Fruit fly (Drosophila melanogaster) whole organism, embryonic: ENCODE data around the gene CG5731.
A peak's percentile ranks its signal among the peaks of the same experiment; 100 is the strongest.

ENCODE experiments used
- Ada2b ChIP-seq: fragments of 200-800 bp; sonication (Bioruptor generic); IDR thresholded peaks from 2 replicates; pipeline ENCODE4 v1.3.6; 2022; ENCODE audit warnings: missing biosample characterization, missing genetic modification characterization
- Antp ChIP-seq: fragments of 200-800 bp; sonication (Bioruptor generic); optimal IDR thresholded peaks from 3 replicates; lab custom pipeline; 2016; ENCODE audit warnings: missing biosample characterization, missing genetic modification characterization
- B-H2 ChIP-seq: fragments of 200-800 bp; sonication (Bioruptor generic); optimal IDR thresholded peaks from 2 replicates; lab custom pipeline; 2018; ENCODE audit warnings: missing biosample characterization, mild to moderate bottlenecking, missing genetic modification characterization
- Blimp-1 ChIP-seq: fragments of 200-800 bp; sonication (Bioruptor generic); optimal IDR thresholded peaks from 3 replicates; lab custom pipeline; 2018; ENCODE audit warnings: missing biosample characterization, missing genetic modification characterization, mild to moderate bottlenecking, moderate library complexity, missing genetic modification reagents
- CG10565 ChIP-seq: fragments of 200-800 bp; sonication (Bioruptor generic); optimal IDR thresholded peaks from 3 replicates; lab custom pipeline; 2016; ENCODE audit warnings: missing biosample characterization, mild to moderate bottlenecking, missing genetic modification characterization
- CG11504 ChIP-seq: fragments of 200-800 bp; sonication (Bioruptor generic); optimal IDR thresholded peaks from 3 replicates; lab custom pipeline; 2019; ENCODE audit warnings: missing biosample characterization, mild to moderate bottlenecking, missing genetic modification characterization, moderate library complexity
- CG11696 ChIP-seq: fragments of 200-800 bp; sonication (Bioruptor generic); IDR thresholded peaks from 2 replicates; pipeline ENCODE4 v1.3.6; 2022; ENCODE audit warnings: missing biosample characterization, missing genetic modification characterization
- CG12299 ChIP-seq: fragments of 200-800 bp; sonication (Bioruptor generic); optimal IDR thresholded peaks from 2 replicates; lab custom pipeline; 2018; ENCODE audit warnings: missing biosample characterization, mild to moderate bottlenecking, missing genetic modification characterization
- CG14965 ChIP-seq: fragments of 200-800 bp; sonication (Bioruptor generic); optimal IDR thresholded peaks from 2 replicates; lab custom pipeline; 2016; ENCODE audit warnings: missing biosample characterization, missing genetic modification characterization, borderline replicate concordance
- CG15011 ChIP-seq: fragments of 200-800 bp; sonication (Bioruptor generic); optimal IDR thresholded peaks from 3 replicates; lab custom pipeline; 2018; ENCODE audit warnings: missing biosample characterization, mild to moderate bottlenecking, missing genetic modification characterization
- CG1602 ChIP-seq: fragments of 200-800 bp; sonication (Bioruptor generic); optimal IDR thresholded peaks from 3 replicates; lab custom pipeline; 2016; ENCODE audit warnings: missing biosample characterization, missing genetic modification characterization
- CG17802 ChIP-seq: fragments of 200-800 bp; sonication (Bioruptor generic); optimal IDR thresholded peaks from 2 replicates; lab custom pipeline; 2018; ENCODE audit warnings: missing biosample characterization, mild to moderate bottlenecking, missing genetic modification characterization, moderate library complexity
- CG18599 ChIP-seq: fragments of 200-800 bp; sonication (Bioruptor generic); optimal IDR thresholded peaks from 3 replicates; lab custom pipeline; 2017; ENCODE audit warnings: missing biosample characterization, missing genetic modification characterization, mild to moderate bottlenecking, moderate library complexity, missing genetic modification reagents
- CG2116 ChIP-seq: fragments of 200-800 bp; sonication (Bioruptor generic); optimal IDR thresholded peaks from 3 replicates; lab custom pipeline; 2018; ENCODE audit warnings: missing biosample characterization, mild to moderate bottlenecking, missing genetic modification characterization
- CG3407 ChIP-seq: fragments of 200-800 bp; sonication (Bioruptor generic); optimal IDR thresholded peaks from 2 replicates; lab custom pipeline; 2018; ENCODE audit warnings: missing biosample characterization, mild to moderate bottlenecking, missing genetic modification characterization
- CG5953 ChIP-seq: fragments of 200-800 bp; sonication (Bioruptor generic); IDR thresholded peaks from 2 replicates; pipeline ENCODE4 v1.3.6; 2022; ENCODE audit warnings: missing biosample characterization, missing genetic modification characterization
- CG6813 ChIP-seq: fragments of 200-800 bp; sonication (Bioruptor generic); optimal IDR thresholded peaks from 2 replicates; lab custom pipeline; 2017; ENCODE audit warnings: missing biosample characterization, missing genetic modification characterization, mild to moderate bottlenecking, moderate library complexity, missing genetic modification reagents
- CG7786 ChIP-seq: fragments of 200-800 bp; sonication (Bioruptor generic); optimal IDR thresholded peaks from 2 replicates; lab custom pipeline; 2016; ENCODE audit warnings: missing biosample characterization, missing genetic modification characterization
- CG7839 ChIP-seq: fragments of 200-800 bp; sonication (Bioruptor generic); optimal IDR thresholded peaks from 3 replicates; lab custom pipeline; 2018; ENCODE audit warnings: missing biosample characterization, mild to moderate bottlenecking, missing genetic modification characterization, moderate library complexity
- CG7987 ChIP-seq: fragments of 200-800 bp; sonication (Bioruptor generic); optimal IDR thresholded peaks from 2 replicates; lab custom pipeline; 2018; ENCODE audit warnings: missing biosample characterization, mild to moderate bottlenecking, missing genetic modification characterization, moderate library complexity
- CG8478 ChIP-seq: fragments of >200 bp; optimal IDR thresholded peaks from 2 replicates; lab custom pipeline; 2018
- CG8765 ChIP-seq: fragments of 200-800 bp; sonication (Bioruptor generic); IDR thresholded peaks from 2 replicates; pipeline ENCODE4 v1.3.6; 2022; ENCODE audit warnings: missing biosample characterization, missing genetic modification characterization
- CG9215 ChIP-seq: fragments of 200-800 bp; sonication (Bioruptor generic); IDR thresholded peaks from 2 replicates; pipeline ENCODE4 v1.3.6; 2022; ENCODE audit warnings: missing biosample characterization, missing genetic modification characterization
- CrebB ChIP-seq: fragments of 200-800 bp; sonication (Bioruptor generic); optimal IDR thresholded peaks from 3 replicates; lab custom pipeline; 2018; ENCODE audit warnings: missing biosample characterization, mild to moderate bottlenecking, missing genetic modification characterization
- D ChIP-seq, 2 experiments: fragments of 200-800 bp in 1 of 2; fragments of >200 bp in 1 of 2; sonication (Bioruptor generic) in 1 of 2; optimal IDR thresholded peaks; 2 replicates in 1 of 2; 3 replicates in 1 of 2; lab custom pipeline; 2017; ENCODE audit warnings: mild to moderate bottlenecking in 1 of 2, missing biosample characterization in 1 of 2, missing genetic modification characterization in 1 of 2, missing genetic modification reagents in 1 of 2
- HmgD ChIP-seq: fragments of 200-800 bp; sonication (Bioruptor generic); optimal IDR thresholded peaks from 3 replicates; lab custom pipeline; 2016; ENCODE audit warnings: missing biosample characterization, missing genetic modification characterization
- Jarid2 ChIP-seq: fragments of 200-800 bp; sonication (Bioruptor generic); optimal IDR thresholded peaks from 3 replicates; lab custom pipeline; 2017; ENCODE audit warnings: mild to moderate bottlenecking, missing biosample characterization, missing genetic modification reagents, missing genetic modification characterization
- Mrtf ChIP-seq: fragments of 200-800 bp; sonication (Bioruptor generic); IDR thresholded peaks from 3 replicates; pipeline ENCODE4 v1.3.6; 2022; ENCODE audit warnings: missing biosample characterization, missing genetic modification characterization
- NC2β ChIP-seq: fragments of 200-800 bp; sonication (Bioruptor generic); optimal IDR thresholded peaks from 2 replicates; lab custom pipeline; 2016; ENCODE audit warnings: missing biosample characterization, missing genetic modification characterization
- Spps ChIP-seq: fragments of 200-800 bp; sonication (Bioruptor generic); optimal IDR thresholded peaks from 2 replicates; lab custom pipeline; 2018; ENCODE audit warnings: missing biosample characterization, mild to moderate bottlenecking, missing genetic modification characterization
- bab2 ChIP-seq: fragments of 200-800 bp; sonication (Bioruptor generic); optimal IDR thresholded peaks from 2 replicates; lab custom pipeline; 2016; ENCODE audit warnings: missing biosample characterization, missing genetic modification characterization
- bbx ChIP-seq: fragments of 200-800 bp; sonication (Bioruptor generic); IDR thresholded peaks from 2 replicates; pipeline ENCODE4 v1.3.6; 2022; ENCODE audit warnings: missing biosample characterization, missing genetic modification characterization; ENCODE audit not compliant: partially characterized antibody
- btn ChIP-seq: fragments of 200-800 bp; sonication (Bioruptor generic); optimal IDR thresholded peaks from 2 replicates; lab custom pipeline; 2016; ENCODE audit warnings: missing biosample characterization, missing genetic modification characterization
- danr ChIP-seq: fragments of 200-800 bp; sonication (Bioruptor generic); IDR thresholded peaks from 2 replicates; pipeline ENCODE4 v1.3.6; 2022; ENCODE audit warnings: missing biosample characterization, missing genetic modification characterization
- ftz-f1 ChIP-seq: fragments of 200-800 bp; sonication (Bioruptor generic); optimal IDR thresholded peaks from 2 replicates; lab custom pipeline; 2016; ENCODE audit warnings: missing biosample characterization, missing genetic modification characterization
- fu2 ChIP-seq: fragments of 200-800 bp; sonication (Bioruptor generic); optimal IDR thresholded peaks from 2 replicates; lab custom pipeline; 2016; ENCODE audit warnings: missing biosample characterization, missing genetic modification characterization
- gce ChIP-seq: fragments of 200-800 bp; sonication (Bioruptor generic); IDR thresholded peaks from 3 replicates; pipeline ENCODE4 v1.3.6; 2022; ENCODE audit warnings: missing biosample characterization, missing genetic modification characterization
- h ChIP-seq: fragments of >200 bp; optimal IDR thresholded peaks from 2 replicates; lab custom pipeline; 2017
- ham ChIP-seq: fragments of 200-800 bp; sonication (Bioruptor generic); IDR thresholded peaks from 2 replicates; pipeline ENCODE4 v1.3.6; 2022; ENCODE audit warnings: missing biosample characterization, missing genetic modification characterization
- hbn ChIP-seq: fragments of 200-800 bp; sonication (Bioruptor generic); IDR thresholded peaks from 2 replicates; pipeline ENCODE4 v1.3.6; 2022; ENCODE audit warnings: missing biosample characterization, missing genetic modification characterization; ENCODE audit not compliant: partially characterized antibody
- hth ChIP-seq: fragments of >200 bp; optimal IDR thresholded peaks from 2 replicates; lab custom pipeline; 2017; ENCODE audit warnings: inconsistent platforms
- kah ChIP-seq: fragments of 200-800 bp; sonication (Bioruptor generic); optimal IDR thresholded peaks from 2 replicates; lab custom pipeline; 2018; ENCODE audit warnings: missing biosample characterization, mild to moderate bottlenecking, missing genetic modification characterization
- kni ChIP-seq: fragments of 200-800 bp; sonication (Bioruptor generic); optimal IDR thresholded peaks from 3 replicates; lab custom pipeline; 2017; ENCODE audit warnings: mild to moderate bottlenecking, missing biosample characterization, missing genetic modification reagents, missing genetic modification characterization
- maf-S ChIP-seq: fragments of 200-800 bp; sonication (Bioruptor generic); optimal IDR thresholded peaks from 2 replicates; lab custom pipeline; 2016; ENCODE audit warnings: missing biosample characterization, missing genetic modification characterization
- mam ChIP-seq: fragments of 200-800 bp; sonication (Bioruptor generic); optimal IDR thresholded peaks from 3 replicates; lab custom pipeline; 2016; ENCODE audit warnings: missing biosample characterization, missing genetic modification characterization
- odd ChIP-seq: fragments of 200-800 bp; sonication (Bioruptor generic); optimal IDR thresholded peaks from 2 replicates; lab custom pipeline; 2017; ENCODE audit warnings: missing biosample characterization, mild to moderate bottlenecking, missing genetic modification characterization
- onecut ChIP-seq: fragments of 200-800 bp; sonication (Bioruptor generic); IDR thresholded peaks from 2 replicates; pipeline ENCODE4 v1.3.6; 2022; ENCODE audit warnings: missing biosample characterization, missing genetic modification characterization
- pho ChIP-seq: fragments of 200-800 bp; sonication (Bioruptor generic); optimal IDR thresholded peaks from 2 replicates; lab custom pipeline; 2016; ENCODE audit warnings: missing biosample characterization, missing genetic modification characterization
- pros ChIP-seq: fragments of 200-800 bp; sonication (Bioruptor generic); optimal IDR thresholded peaks from 3 replicates; lab custom pipeline; 2019; ENCODE audit warnings: missing biosample characterization, mild to moderate bottlenecking, missing genetic modification characterization, moderate library complexity
- seq ChIP-seq: fragments of 200-800 bp; sonication (Bioruptor generic); IDR thresholded peaks from 2 replicates; pipeline ENCODE4 v1.3.6; 2022; ENCODE audit warnings: missing biosample characterization, missing genetic modification characterization
- shn ChIP-seq: fragments of 200-800 bp; sonication (Bioruptor generic); optimal IDR thresholded peaks from 3 replicates; lab custom pipeline; 2016; ENCODE audit warnings: missing biosample characterization, missing genetic modification characterization
- yki ChIP-seq: fragments of >200 bp; optimal IDR thresholded peaks from 3 replicates; lab custom pipeline; 2018

Gene CG5731

DNA sequence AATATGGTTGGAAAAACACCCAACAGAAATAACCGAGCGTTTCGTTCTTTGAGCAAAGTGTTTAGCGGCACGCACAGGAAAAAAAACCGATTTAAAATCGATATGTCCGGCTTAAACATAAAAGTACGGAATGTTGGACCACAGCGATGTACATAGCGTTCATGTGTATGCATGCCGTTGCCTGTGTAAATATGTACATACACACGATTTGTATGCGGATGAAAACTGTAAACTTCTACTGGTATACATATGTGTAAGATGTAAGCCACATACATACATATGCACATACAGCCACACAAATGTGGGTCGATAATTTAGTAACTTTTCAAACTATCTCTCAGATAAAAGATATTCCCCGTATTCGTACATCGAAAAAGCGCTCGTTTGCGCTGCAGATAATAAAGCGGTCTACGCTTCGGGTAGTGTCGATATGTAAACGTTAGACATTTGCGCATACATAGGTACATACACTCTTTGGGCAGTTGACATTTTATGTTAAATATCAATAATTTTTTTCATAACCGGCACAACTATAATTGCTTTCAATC is 40.2 kb upstream of the CG5731 start (continued):
- TF ChIP-seq CG9215 (no peak), kah (GFP tag; lab: Kevin White, UChicago) (peak; percentile 55), Spps (tag; lab: Kevin White, UChicago) (peak; percentile 2), CG6813 (GFP tag; lab: Kevin White, UChicago) (no peak), CG12299 (peak; percentile 55), bab2 (GFP tag; lab: Kevin White, UChicago) (peak; percentile 17), CG11504 (tag; lab: Kevin White, UChicago) (no peak), hbn (GFP tag; lab: Robert Waterston, UW) (no peak), HmgD (GFP tag; lab: Kevin White, UChicago) (no peak), pros (GFP tag; lab: Kevin White, UChicago) (no peak), bbx (GFP tag; lab: Robert Waterston, UW) (no peak), Jarid2 (no peak), CG15011 (no peak), pho (GFP tag; lab: Kevin White, UChicago) (no peak), CG2116 (GFP tag; lab: Kevin White, UChicago) (no peak), seq (GFP tag; lab: Robert Waterston, UW) (no peak; the same call in 1 of the 2 replicates), CG7839 (tag; lab: Kevin White, UChicago) (no peak), CG7786 (no peak), Ada2b (no peak), maf-S (GFP tag; lab: Kevin White, UChicago) (no peak), B-H2 (GFP tag; lab: Kevin White, UChicago) (peak; percentile 31), gce (no peak), onecut (GFP tag; lab: Robert Waterston, UW) (peak; percentile 80), shn (GFP tag; lab: Kevin White, UChicago) (no peak), CrebB (tag; lab: Kevin White, UChicago) (peak; percentile 64), fu2 (no peak), CG7987 (GFP tag; lab: Kevin White, UChicago) (peak; percentile 72), Antp (no peak), ham (GFP tag; lab: Robert Waterston, UW) (no peak), h (no peak), yki (lab: Kevin White, UChicago) (no peak), btn (GFP tag; lab: Kevin White, UChicago) (no peak), CG5953 (GFP tag; lab: Robert Waterston, UW) (no peak), CG8478 (lab: Kevin White, UChicago) (no peak), CG1602 (no peak), Blimp-1 (GFP tag; lab: Kevin White, UChicago) (no peak), danr (no peak), CG3407 (GFP tag; lab: Kevin White, UChicago) (no peak), CG8765 (GFP tag; lab: Robert Waterston, UW) (no peak), D (optimal IDR thresholded peaks at IDR 0.05; lab: Kevin White, UChicago) (no peak), D (GFP tag; optimal IDR thresholded peaks at IDR 0.05; lab: Kevin White, UChicago) (peak; percentile 57), CG10565 (GFP tag; lab: Kevin White, UChicago) (no peak), hth (lab: Kevin White, UChicago) (no peak), CG11696 (no peak), odd (GFP tag; lab: Kevin White, UChicago) (peak; percentile 11), CG14965 (GFP tag; lab: Kevin White, UChicago) (no peak), NC2β (GFP tag; lab: Kevin White, UChicago) (no peak), kni (GFP tag; lab: Kevin White, UChicago) (no peak), CG17802 (tag; lab: Kevin White, UChicago) (no peak), Mrtf (GFP tag; lab: Robert Waterston, UW) (no peak), ftz-f1 (GFP tag; lab: Kevin White, UChicago) (no peak), CG18599 (no peak), mam (GFP tag; lab: Kevin White, UChicago) (no peak)
